Fruit fly (Drosophila melanogaster): Measurements from ENCODE around the gene CG1239.

The CG1239 gene

DNA sequence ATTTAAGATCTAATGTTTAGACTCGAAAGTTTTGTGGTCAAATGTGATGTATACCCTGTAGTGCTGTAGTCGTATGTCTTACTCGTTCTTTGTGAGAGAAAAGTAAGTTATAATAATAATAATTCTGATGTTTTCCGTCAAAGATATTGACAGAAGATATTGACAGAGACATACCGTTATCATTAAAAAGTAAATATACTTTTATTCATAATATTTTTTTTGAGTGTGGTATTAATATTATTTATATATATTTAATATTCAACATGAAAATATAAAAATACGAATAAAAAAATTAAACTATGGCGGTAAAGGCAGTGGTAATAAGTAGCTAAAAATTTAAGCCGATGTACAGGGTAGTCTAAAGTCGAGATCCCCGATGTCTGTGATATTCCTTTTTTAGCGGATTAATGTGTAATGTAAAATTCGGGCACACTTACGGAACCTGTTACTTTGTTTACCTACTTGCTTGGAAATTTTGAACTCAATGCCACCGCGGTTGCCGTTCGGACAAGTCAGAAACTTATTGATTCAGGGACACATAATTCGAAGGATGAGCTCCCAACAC is 3.1 kb downstream of the CG1239 start, which contains the start of the genes CG2100 and CG1236 (continued):
- TF ChIP-seq CG6813 (GFP tag; optimal IDR thresholded peaks at IDR 0.05) (peak; percentile 75), CG14441 (GFP tag; IDR thresholded peaks at IDR 0.05) (peak; percentile 60; the same call in 1 of the 2 replicates), CG18599 (GFP tag; optimal IDR thresholded peaks at IDR 0.05) (peak; percentile 83), CG18476 (GFP tag; optimal IDR thresholded peaks at IDR 0.05) (peak; percentile 58), D19B (GFP tag; optimal IDR thresholded peaks at IDR 0.05) (peak; percentile 99), schlank (tag; optimal IDR thresholded peaks at IDR 0.05) (no peak), caup (GFP tag; optimal IDR thresholded peaks at IDR 0.05; ENCODE audit: severe bottlenecking) (peak; percentile 88), CG4707 (GFP tag; optimal IDR thresholded peaks at IDR 0.05) (peak; percentile 31), gfzf (GFP tag; optimal IDR thresholded peaks at IDR 0.05) (peak; percentile 69), CG9932 (GFP tag; IDR thresholded peaks at IDR 0.05) (peak; percentile 74), CG33213 (GFP tag; optimal IDR thresholded peaks at IDR 0.05) (peak; percentile 17), lmd (GFP tag; IDR thresholded peaks at IDR 0.05) (no peak; the same call in 1 of the 2 replicates), knrl (GFP tag; IDR thresholded peaks at IDR 0.05; ENCODE audit: partially characterized antibody) (no peak), ara (GFP tag; IDR thresholded peaks at IDR 0.05) (peak; percentile 50; the same call in 1 of the 2 replicates), CG7357 (GFP tag; IDR thresholded peaks at IDR 0.05) (peak; percentile 56; the same call in 2 of the 3 replicates), abd-A (tag; optimal IDR thresholded peaks at IDR 0.05) (no peak), kni (GFP tag; optimal IDR thresholded peaks at IDR 0.05) (no peak), unpg (GFP tag; optimal IDR thresholded peaks at IDR 0.05) (peak; percentile 84), CG42726 (GFP tag; IDR thresholded peaks at IDR 0.05; ENCODE audit: partially characterized antibody) (no peak), chm (GFP tag; IDR thresholded peaks at IDR 0.05) (peak; percentile 79), tx (GFP tag; optimal IDR thresholded peaks at IDR 0.05) (no peak), CG7271 (tag; optimal IDR thresholded peaks at IDR 0.05) (peak; percentile 13), Bgb (GFP tag; IDR thresholded peaks at IDR 0.05; ENCODE audit: partially characterized antibody) (no peak), zen2 (GFP tag; IDR thresholded peaks at IDR 0.05; ENCODE audit: partially characterized antibody) (no peak), dan (GFP tag; IDR thresholded peaks at IDR 0.05) (no peak), da (GFP tag; optimal IDR thresholded peaks at IDR 0.05) (no peak), Optix (GFP tag; IDR thresholded peaks at IDR 0.05) (peak; percentile 26; the same call in 1 of the 3 replicates), CG9437 (GFP tag; optimal IDR thresholded peaks at IDR 0.05) (peak; percentile 89), CG10321 (GFP tag; IDR thresholded peaks at IDR 0.05) (no peak), CG13296 (GFP tag; optimal IDR thresholded peaks at IDR 0.05) (peak; percentile 82), aop (GFP tag; IDR thresholded peaks at IDR 0.05) (no peak), CG7963 (GFP tag; IDR thresholded peaks at IDR 0.05; ENCODE audit: partially characterized antibody) (no peak), CG10267 (tag; optimal IDR thresholded peaks at IDR 0.05) (peak; percentile 85), az2 (GFP tag; optimal IDR thresholded peaks at IDR 0.05) (peak; percentile 81), CG10462 (GFP tag; optimal IDR thresholded peaks at IDR 0.05) (peak; percentile 71), Hmx (GFP tag; optimal IDR thresholded peaks at IDR 0.05) (no peak), CG43689 (GFP tag; IDR thresholded peaks at IDR 0.05) (no peak), PHDP (tag; optimal IDR thresholded peaks at IDR 0.05) (peak; percentile 88), z (GFP tag; IDR thresholded peaks at IDR 0.05) (no peak), Fer1 (GFP tag; optimal IDR thresholded peaks at IDR 0.05) (peak; percentile 81), CG4424 (GFP tag; optimal IDR thresholded peaks at IDR 0.05) (peak; percentile 80), CG34376 (GFP tag; optimal IDR thresholded peaks at IDR 0.05) (no peak), ind (GFP tag; optimal IDR thresholded peaks at IDR 0.05) (peak; percentile 81), CG12659 (GFP tag; optimal IDR thresholded peaks at IDR 0.05) (peak; percentile 93), Dad (GFP tag; optimal IDR thresholded peaks at IDR 0.05) (no peak), CG8765 (GFP tag; IDR thresholded peaks at IDR 0.05) (peak; percentile 60), CG12769 (tag; optimal IDR thresholded peaks at IDR 0.05) (no peak), CG17385 (GFP tag; optimal IDR thresholded peaks at IDR 0.05) (peak; percentile 83), B-H2 (GFP tag; optimal IDR thresholded peaks at IDR 0.05) (peak; percentile 32)
